Fruit fly (Drosophila melanogaster): Measurements from ENCODE around the gene mthl9.

Gene mthl9

dm6 chr3L:331842-332802, at the start of gene mthl9:
mthl9 (minus strand) TSS chr3L:332309.
- TF ChIP-seq CG11902 (GFP tag; optimal IDR thresholded peaks at IDR 0.05) (no peak), spab (GFP tag; optimal IDR thresholded peaks at IDR 0.05) (no peak), CG7368 (GFP tag; optimal IDR thresholded peaks at IDR 0.05) (no peak), net (GFP tag; optimal IDR thresholded peaks at IDR 0.05) (no peak), Eip93F (GFP tag; optimal IDR thresholded peaks at IDR 0.05) (no peak), CG6163 (GFP tag; IDR thresholded peaks at IDR 0.05) (no peak), CG11762 (GFP tag; optimal IDR thresholded peaks at IDR 0.05; ENCODE audit: insufficient read depth) (no peak), CG6808 (GFP tag; optimal IDR thresholded peaks at IDR 0.05) (no peak), CG3919 (GFP tag; optimal IDR thresholded peaks at IDR 0.05) (no peak), fkh (GFP tag; optimal IDR thresholded peaks at IDR 0.05) (no peak), Hr38 (GFP tag; optimal IDR thresholded peaks at IDR 0.05) (no peak), CG8119 (GFP tag; IDR thresholded peaks at IDR 0.05) (no peak), pdm3 (GFP tag; optimal IDR thresholded peaks at IDR 0.05) (no peak), CG31627 (GFP tag; optimal IDR thresholded peaks at IDR 0.05) (no peak), Lpt (GFP tag; optimal IDR thresholded peaks at IDR 0.05) (peak; percentile 9), Sox102F (GFP tag; optimal IDR thresholded peaks at IDR 0.05) (no peak), Hr4 (GFP tag; optimal IDR thresholded peaks at IDR 0.05) (no peak), OdsH (GFP tag; optimal IDR thresholded peaks at IDR 0.05) (no peak), CG8319 (GFP tag; optimal IDR thresholded peaks at IDR 0.05) (no peak), salr (GFP tag; optimal IDR thresholded peaks at IDR 0.05) (no peak), CG15336 (GFP tag; IDR thresholded peaks at IDR 0.05) (peak; percentile 39; the same call in 1 of the 2 replicates), dac (GFP tag; optimal IDR thresholded peaks at IDR 0.05) (no peak), CG4318 (GFP tag; optimal IDR thresholded peaks at IDR 0.05) (no peak), Sox15 (GFP tag; optimal IDR thresholded peaks at IDR 0.05) (no peak), CG10631 (GFP tag; optimal IDR thresholded peaks at IDR 0.05) (no peak), dsx (GFP tag; optimal IDR thresholded peaks at IDR 0.05; ENCODE audit: poor library complexity, severe bottlenecking) (no peak), acj6 (GFP tag; optimal IDR thresholded peaks at IDR 0.05) (no peak), achi (GFP tag; optimal IDR thresholded peaks at IDR 0.05) (no peak), CG10669 (GFP tag; optimal IDR thresholded peaks at IDR 0.05) (peak; percentile 82), CG6792 (GFP tag; optimal IDR thresholded peaks at IDR 0.05) (no peak), fd59A (GFP tag; optimal IDR thresholded peaks at IDR 0.05) (no peak), CG11294 (GFP tag; IDR thresholded peaks at IDR 0.05) (no peak), svp (GFP tag) (no peak), Blimp-1 (GFP tag; optimal IDR thresholded peaks at IDR 0.05) (no peak), lz (GFP tag; optimal IDR thresholded peaks at IDR 0.05) (no peak), CG32006 (GFP tag; optimal IDR thresholded peaks at IDR 0.05) (no peak), Met (GFP tag; optimal IDR thresholded peaks at IDR 0.05) (no peak), Hr39 (GFP tag; optimal IDR thresholded peaks at IDR 0.05) (no peak), fd85E (GFP tag; optimal IDR thresholded peaks at IDR 0.05) (no peak), CG8632 (GFP tag; optimal IDR thresholded peaks at IDR 0.05) (no peak), Ets96B (tag; optimal IDR thresholded peaks at IDR 0.05) (no peak), Smox (GFP tag; optimal IDR thresholded peaks at IDR 0.05) (no peak), esn (GFP tag; optimal IDR thresholded peaks at IDR 0.05) (peak; percentile 23), eg (GFP tag; IDR thresholded peaks at IDR 0.05) (no peak), Gug (GFP tag; IDR thresholded peaks at IDR 0.05) (no peak), Eip78C (GFP tag) (peak; percentile 21), ss (GFP tag; optimal IDR thresholded peaks at IDR 0.05) (no peak), CG6854 (GFP tag; optimal IDR thresholded peaks at IDR 0.05) (peak; percentile 56), CG3032 (tag; optimal IDR thresholded peaks at IDR 0.05) (no peak)
